Fruit fly (Drosophila melanogaster): ENCODE results near the gene Nelf-A.

Gene Nelf-A

DNA sequence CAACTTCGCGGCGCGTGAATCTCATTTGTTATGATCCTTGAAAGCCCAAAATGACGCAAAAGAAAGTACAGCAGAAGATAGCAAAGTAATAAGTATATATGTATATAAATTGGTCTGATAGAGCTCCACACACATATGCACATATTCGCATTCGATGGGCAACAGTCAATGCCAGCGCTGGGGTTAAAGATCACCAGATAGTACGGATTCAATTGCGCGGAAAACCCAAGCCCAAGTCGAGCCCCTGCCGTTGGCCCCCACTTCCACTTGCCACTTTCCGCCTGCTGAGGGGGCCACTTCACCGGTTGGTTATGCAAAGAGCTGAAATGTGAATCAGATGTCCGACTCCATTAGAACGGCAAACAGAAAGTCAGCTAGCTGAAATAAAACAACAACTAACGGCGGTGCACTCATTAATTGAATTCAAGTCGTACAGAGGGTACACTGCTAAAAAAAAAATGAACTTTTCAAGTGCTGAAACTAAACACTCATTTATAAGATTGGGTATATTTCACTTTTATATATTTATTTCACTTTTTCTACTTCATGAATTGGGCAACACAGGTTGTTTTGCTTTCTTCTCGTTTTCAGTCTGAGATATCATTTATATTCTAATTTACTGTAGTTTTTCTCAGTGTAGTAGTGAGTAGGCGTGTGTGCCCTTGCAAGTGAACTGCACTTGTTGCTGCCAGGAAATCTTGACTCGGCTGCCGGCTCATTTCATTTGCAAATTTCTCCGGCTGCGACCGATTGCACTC, 28.1 kb upstream of the Nelf-A start (continued):
- TF ChIP-seq HmgD (GFP tag; optimal IDR thresholded peaks at IDR 0.05) (no peak), CG3407 (GFP tag; optimal IDR thresholded peaks at IDR 0.05) (no peak), Hey (tag; optimal IDR thresholded peaks at IDR 0.05) (no peak), cato (GFP tag; optimal IDR thresholded peaks at IDR 0.05; ENCODE audit: borderline replicate concordance) (no peak), CG2712 (tag; optimal IDR thresholded peaks at IDR 0.05) (peak; percentile 35), tup (GFP tag; optimal IDR thresholded peaks at IDR 0.05) (no peak), Dad (GFP tag; optimal IDR thresholded peaks at IDR 0.05) (no peak), Deaf1 (tag; optimal IDR thresholded peaks at IDR 0.05) (no peak), prd (optimal IDR thresholded peaks at IDR 0.05) (no peak), prd (GFP tag; IDR thresholded peaks at IDR 0.05) (peak; percentile 56), slbo (GFP tag; IDR thresholded peaks at IDR 0.05) (peak; percentile 44; the same call in 1 of the 2 replicates), CG33557 (GFP tag; optimal IDR thresholded peaks at IDR 0.05) (no peak), ERR (GFP tag; optimal IDR thresholded peaks at IDR 0.05) (no peak), MTF-1 (GFP tag; optimal IDR thresholded peaks at IDR 0.05; ENCODE audit: borderline replicate concordance) (no peak), gem (tag; optimal IDR thresholded peaks at IDR 0.05) (peak; percentile 53), CG8359 (GFP tag; optimal IDR thresholded peaks at IDR 0.05; ENCODE audit: borderline replicate concordance) (no peak), H15 (GFP tag; IDR thresholded peaks at IDR 0.05) (0 out of 3 replicates have a peak, but pooled peaks have one; percentile 12), vfl (GFP tag; optimal IDR thresholded peaks at IDR 0.05) (no peak), NFAT (GFP tag; IDR thresholded peaks at IDR 0.05) (no peak), inv (GFP tag; IDR thresholded peaks at IDR 0.05; ENCODE audit: partially characterized antibody) (no peak), pho (GFP tag; optimal IDR thresholded peaks at IDR 0.05) (no peak), Lhr (GFP tag; optimal IDR thresholded peaks at IDR 0.05) (no peak), CG16863 (GFP tag; optimal IDR thresholded peaks at IDR 0.05) (no peak), crp (GFP tag; optimal IDR thresholded peaks at IDR 0.05) (no peak), CG9797 (GFP tag; optimal IDR thresholded peaks at IDR 0.05) (no peak), CG16815 (GFP tag; optimal IDR thresholded peaks at IDR 0.05) (no peak), pzg (GFP tag; optimal IDR thresholded peaks at IDR 0.05) (no peak), Sry-β (GFP tag; optimal IDR thresholded peaks at IDR 0.05) (no peak), MESR4 (GFP tag; optimal IDR thresholded peaks at IDR 0.05) (no peak), CG7963 (GFP tag; IDR thresholded peaks at IDR 0.05; ENCODE audit: partially characterized antibody) (no peak), CG18011 (GFP tag; optimal IDR thresholded peaks at IDR 0.05) (no peak), CG11504 (tag; optimal IDR thresholded peaks at IDR 0.05) (peak; percentile 24), Fer3 (tag; optimal IDR thresholded peaks at IDR 0.05) (no peak), Xrp1 (GFP tag; IDR thresholded peaks at IDR 0.05) (peak; percentile 42; the same call in 1 of the 2 replicates), Ada2b (GFP tag; IDR thresholded peaks at IDR 0.05) (no peak), sens (GFP tag) (peak; percentile 78), CG2120 (GFP tag; optimal IDR thresholded peaks at IDR 0.05) (peak; percentile 15), Fer1 (GFP tag; optimal IDR thresholded peaks at IDR 0.05) (no peak), CG9876 (GFP tag; optimal IDR thresholded peaks at IDR 0.05) (no peak), CG12104 (GFP tag; optimal IDR thresholded peaks at IDR 0.05) (no peak), CG4854 (GFP tag; optimal IDR thresholded peaks at IDR 0.05) (no peak), C15 (GFP tag; IDR thresholded peaks at IDR 0.05) (no peak), bowl (GFP tag; IDR thresholded peaks at IDR 0.05) (no peak), az2 (GFP tag; optimal IDR thresholded peaks at IDR 0.05) (peak; percentile 26), Rfx (GFP tag; IDR thresholded peaks at IDR 0.05) (no peak), CG13424 (tag; optimal IDR thresholded peaks at IDR 0.05) (no peak), CG10209 (GFP tag; optimal IDR thresholded peaks at IDR 0.05) (no peak), twi (tag; optimal IDR thresholded peaks at IDR 0.05) (no peak), scrt (GFP tag; optimal IDR thresholded peaks at IDR 0.05) (no peak)
